Fruit fly (Drosophila melanogaster) whole organism, embryonic: Measurements from ENCODE around the gene CG42512.
A peak's percentile ranks its signal among the peaks of the same experiment; 100 is the strongest.

Source experiments
- Aef1 ChIP-seq: fragments of 200-800 bp; sonication (Bioruptor generic); IDR thresholded peaks from 3 replicates; pipeline ENCODE4 v1.3.6; 2022; ENCODE audit warnings: missing biosample characterization, missing genetic modification characterization
- Antp ChIP-seq: fragments of 200-800 bp; sonication (Bioruptor generic); optimal IDR thresholded peaks from 3 replicates; lab custom pipeline; 2016; ENCODE audit warnings: missing biosample characterization, missing genetic modification characterization
- Atf3 ChIP-seq: fragments of 200-800 bp; sonication (Bioruptor generic); optimal IDR thresholded peaks from 3 replicates; lab custom pipeline; 2016; ENCODE audit warnings: missing biosample characterization, missing genetic modification characterization
- CG10147 ChIP-seq: fragments of 200-800 bp; sonication (Bioruptor generic); optimal IDR thresholded peaks from 2 replicates; lab custom pipeline; 2019; ENCODE audit warnings: missing biosample characterization, mild to moderate bottlenecking, missing genetic modification characterization, moderate library complexity
- CG13287 ChIP-seq: fragments of 200-800 bp; sonication (Bioruptor generic); IDR thresholded peaks from 2 replicates; pipeline ENCODE4 v1.3.6; 2022; ENCODE audit warnings: missing biosample characterization, missing genetic modification characterization; ENCODE audit not compliant: partially characterized antibody
- CG13775 ChIP-seq: fragments of 200-800 bp; sonication (Bioruptor generic); optimal IDR thresholded peaks from 3 replicates; lab custom pipeline; 2017; ENCODE audit warnings: missing biosample characterization, mild to moderate bottlenecking, missing genetic modification characterization
- CG18011 ChIP-seq: fragments of 200-800 bp; sonication (Bioruptor generic); optimal IDR thresholded peaks from 2 replicates; lab custom pipeline; 2017; ENCODE audit warnings: missing biosample characterization, missing genetic modification characterization, mild to moderate bottlenecking, moderate library complexity, missing genotype
- CG18262 ChIP-seq: fragments of 200-800 bp; optimal IDR thresholded peaks from 3 replicates; lab custom pipeline; 2019; ENCODE audit warnings: missing biosample characterization, mild to moderate bottlenecking, missing genetic modification characterization, moderate library complexity
- CG3163 ChIP-seq: fragments of 200-800 bp; sonication (Bioruptor generic); optimal IDR thresholded peaks from 3 replicates; lab custom pipeline; 2016; ENCODE audit warnings: missing biosample characterization, missing genetic modification characterization
- CG5953 ChIP-seq: fragments of 200-800 bp; sonication (Bioruptor generic); IDR thresholded peaks from 2 replicates; pipeline ENCODE4 v1.3.6; 2022; ENCODE audit warnings: missing biosample characterization, missing genetic modification characterization
- CG6683 ChIP-seq: fragments of 200-800 bp; sonication (Bioruptor generic); optimal IDR thresholded peaks from 2 replicates; lab custom pipeline; 2017; ENCODE audit warnings: missing biosample characterization, mild to moderate bottlenecking, missing genetic modification characterization, missing genetic modification reagents
- CG7928 ChIP-seq: fragments of 200-800 bp; sonication (Bioruptor generic); optimal IDR thresholded peaks from 2 replicates; lab custom pipeline; 2017; ENCODE audit warnings: missing biosample characterization, mild to moderate bottlenecking, missing genetic modification characterization
- CG8281 ChIP-seq: fragments of 200-800 bp; sonication (Bioruptor generic); optimal IDR thresholded peaks from 2 replicates; lab custom pipeline; 2018; ENCODE audit warnings: missing biosample characterization, mild to moderate bottlenecking, missing genetic modification characterization, moderate library complexity
- CG9817 ChIP-seq: fragments of 200-800 bp; sonication (Bioruptor generic); optimal IDR thresholded peaks from 2 replicates; lab custom pipeline; 2018; ENCODE audit warnings: missing biosample characterization, mild to moderate bottlenecking, missing genetic modification characterization, moderate library complexity
- CG9932 ChIP-seq: fragments of 200-800 bp; sonication (Bioruptor generic); IDR thresholded peaks from 2 replicates; pipeline ENCODE4 v1.3.6; 2022; ENCODE audit warnings: missing biosample characterization, missing genetic modification characterization
- Deaf1 ChIP-seq: fragments of 200-800 bp; optimal IDR thresholded peaks from 3 replicates; lab custom pipeline; 2019; ENCODE audit warnings: missing biosample characterization, mild to moderate bottlenecking, missing genetic modification characterization, moderate library complexity
- Dfd ChIP-seq, 2 experiments: fragments of >200 bp; optimal IDR thresholded peaks; 2 replicates each; lab custom pipeline; 2017; ENCODE audit warnings: missing biosample characterization in 2 of 2, missing genetic modification characterization in 2 of 2
- Dll ChIP-seq: fragments of 200-800 bp; sonication (Bioruptor generic); IDR thresholded peaks from 4 replicates; pipeline ENCODE4 v1.3.6; 2022; ENCODE audit warnings: missing biosample characterization, missing genetic modification characterization; ENCODE audit not compliant: partially characterized antibody
- Dref ChIP-seq: fragments of 200-800 bp; sonication (Bioruptor generic); IDR thresholded peaks from 2 replicates; pipeline ENCODE4 v1.3.6; 2022; ENCODE audit warnings: missing biosample characterization, missing genetic modification characterization
- Gug ChIP-seq: fragments of 200-800 bp; sonication (Bioruptor generic); IDR thresholded peaks from 4 replicates; pipeline ENCODE4 v1.3.6; 2022; ENCODE audit warnings: missing biosample characterization, missing genetic modification characterization
- HHEX ChIP-seq: fragments of 200-800 bp; sonication (Bioruptor generic); optimal IDR thresholded peaks from 3 replicates; lab custom pipeline; 2017; ENCODE audit warnings: missing biosample characterization, mild to moderate bottlenecking, missing genetic modification characterization, missing genetic modification reagents
- HLHmδ ChIP-seq: fragments of 200-800 bp; sonication (Bioruptor generic); optimal IDR thresholded peaks from 2 replicates; lab custom pipeline; 2018; ENCODE audit warnings: missing biosample characterization, mild to moderate bottlenecking, missing genetic modification characterization, moderate library complexity
- Hand ChIP-seq: fragments of 200-800 bp; sonication (Bioruptor generic); optimal IDR thresholded peaks from 2 replicates; lab custom pipeline; 2017; ENCODE audit warnings: mild to moderate bottlenecking, missing biosample characterization, missing genetic modification reagents, missing genetic modification characterization
- Hey ChIP-seq: fragments of 200-800 bp; sonication (Bioruptor generic); optimal IDR thresholded peaks from 3 replicates; lab custom pipeline; 2018; ENCODE audit warnings: missing biosample characterization, mild to moderate bottlenecking, missing genetic modification characterization
- Lhr ChIP-seq: fragments of 200-800 bp; sonication (Bioruptor generic); optimal IDR thresholded peaks from 3 replicates; lab custom pipeline; 2017; ENCODE audit warnings: mild to moderate bottlenecking, missing biosample characterization, missing genetic modification reagents, missing genetic modification characterization
- NfI ChIP-seq: fragments of 200-800 bp; sonication (Bioruptor generic); optimal IDR thresholded peaks from 3 replicates; lab custom pipeline; 2018; ENCODE audit warnings: missing biosample characterization, mild to moderate bottlenecking, missing genetic modification characterization, moderate library complexity
- Rfx ChIP-seq: fragments of 200-800 bp; sonication (Bioruptor generic); IDR thresholded peaks from 2 replicates; pipeline ENCODE4 v1.3.6; 2022; ENCODE audit warnings: missing biosample characterization, missing genetic modification characterization
- Spps ChIP-seq: fragments of 200-800 bp; sonication (Bioruptor generic); optimal IDR thresholded peaks from 2 replicates; lab custom pipeline; 2018; ENCODE audit warnings: missing biosample characterization, mild to moderate bottlenecking, missing genetic modification characterization
- Sry-δ ChIP-seq: fragments of 200-800 bp; sonication (Bioruptor generic); optimal IDR thresholded peaks from 2 replicates; lab custom pipeline; 2016; ENCODE audit warnings: missing biosample characterization, missing genetic modification characterization
- Tbp ChIP-seq: fragments of >200 bp; optimal IDR thresholded peaks from 2 replicates; lab custom pipeline; 2018; ENCODE audit warnings: missing biosample characterization, missing genetic modification characterization
- btn ChIP-seq: fragments of 200-800 bp; sonication (Bioruptor generic); optimal IDR thresholded peaks from 2 replicates; lab custom pipeline; 2016; ENCODE audit warnings: missing biosample characterization, missing genetic modification characterization
- ci ChIP-seq: fragments of 200-800 bp; sonication (Bioruptor generic); IDR thresholded peaks from 3 replicates; pipeline ENCODE4 v1.3.6; 2022; ENCODE audit warnings: missing biosample characterization, missing genetic modification characterization
- dati ChIP-seq: fragments of 200-800 bp; sonication (Bioruptor generic); IDR thresholded peaks from 2 replicates; pipeline ENCODE4 v1.3.6; 2022; ENCODE audit warnings: missing biosample characterization, missing genetic modification characterization
- esg ChIP-seq: fragments of 200-800 bp; sonication (Bioruptor generic); conservative IDR thresholded peaks from 2 replicates; pipeline ENCODE4 v1.3.6; 2022; ENCODE audit warnings: missing biosample characterization, missing genetic modification characterization
- ewg ChIP-seq: fragments of 200-800 bp; sonication (Bioruptor generic); optimal IDR thresholded peaks from 3 replicates; lab custom pipeline; 2017; ENCODE audit warnings: mild to moderate bottlenecking, missing biosample characterization, missing genetic modification reagents, missing genetic modification characterization
- exex ChIP-seq: fragments of 200-800 bp; sonication (Bioruptor generic); optimal IDR thresholded peaks from 4 replicates; lab custom pipeline; 2018; ENCODE audit warnings: missing biosample characterization, mild to moderate bottlenecking, missing genetic modification characterization, moderate library complexity
- grn ChIP-seq: fragments of 200-800 bp; sonication (Bioruptor generic); optimal IDR thresholded peaks from 3 replicates; lab custom pipeline; 2017; ENCODE audit warnings: missing biosample characterization, missing genetic modification characterization
- gsb-n ChIP-seq: fragments of 200-800 bp; sonication (Bioruptor generic); optimal IDR thresholded peaks from 3 replicates; lab custom pipeline; 2018; ENCODE audit warnings: missing biosample characterization, mild to moderate bottlenecking, missing genetic modification characterization
- hb ChIP-seq: fragments of 200-800 bp; sonication (Bioruptor generic); IDR thresholded peaks from 3 replicates; pipeline ENCODE4 v1.3.6; 2022; ENCODE audit warnings: missing biosample characterization, missing genetic modification characterization; ENCODE audit not compliant: partially characterized antibody
- lbe ChIP-seq: fragments of 200-800 bp; sonication (Bioruptor generic); optimal IDR thresholded peaks from 2 replicates; lab custom pipeline; 2016; ENCODE audit warnings: missing biosample characterization, mild to moderate bottlenecking, missing genetic modification characterization
- repo ChIP-seq: fragments of 200-800 bp; sonication (Bioruptor generic); optimal IDR thresholded peaks from 2 replicates; lab custom pipeline; 2016; ENCODE audit warnings: missing biosample characterization, missing genetic modification characterization
- ro ChIP-seq: fragments of 200-800 bp; sonication (Bioruptor generic); IDR thresholded peaks from 2 replicates; pipeline ENCODE4 v1.3.6; 2022; ENCODE audit warnings: missing biosample characterization, missing genetic modification characterization
- scrt ChIP-seq: fragments of 200-800 bp; sonication (Bioruptor generic); optimal IDR thresholded peaks from 2 replicates; lab custom pipeline; 2018; ENCODE audit warnings: missing biosample characterization, mild to moderate bottlenecking, missing genetic modification characterization, moderate library complexity
- sd ChIP-seq: fragments of 200-800 bp; sonication (Bioruptor generic); optimal IDR thresholded peaks from 3 replicates; lab custom pipeline; 2018; ENCODE audit warnings: missing biosample characterization, mild to moderate bottlenecking, missing genetic modification characterization, moderate library complexity
- so ChIP-seq: fragments of 200-800 bp; sonication (Bioruptor generic); IDR thresholded peaks from 3 replicates; pipeline ENCODE4 v1.3.6; 2022; ENCODE audit warnings: missing biosample characterization, missing genetic modification characterization
- sob ChIP-seq: fragments of 200-800 bp; sonication (Bioruptor generic); IDR thresholded peaks from 2 replicates; pipeline ENCODE4 v1.3.6; 2022; ENCODE audit warnings: missing biosample characterization, missing genetic modification characterization
- ssp ChIP-seq: fragments of 200-800 bp; sonication (Bioruptor generic); IDR thresholded peaks from 2 replicates; pipeline ENCODE4 v1.3.6; 2022; ENCODE audit warnings: missing biosample characterization, missing genetic modification characterization
- stwl ChIP-seq: fragments of 200-800 bp; sonication (Bioruptor generic); optimal IDR thresholded peaks from 3 replicates; lab custom pipeline; 2018; ENCODE audit warnings: missing biosample characterization, mild to moderate bottlenecking, missing genetic modification characterization, moderate library complexity
- tgo ChIP-seq: fragments of 200-800 bp; sonication (Bioruptor generic); IDR thresholded peaks from 3 replicates; pipeline ENCODE4 v1.3.6; 2022; ENCODE audit warnings: missing biosample characterization, missing genetic modification characterization
- usp ChIP-seq: fragments of >200 bp; optimal IDR thresholded peaks from 2 replicates; lab custom pipeline; 2017; ENCODE audit warnings: missing biosample characterization, missing genetic modification characterization
- vfl ChIP-seq: fragments of 200-800 bp; sonication (Bioruptor generic); optimal IDR thresholded peaks from 2 replicates; lab custom pipeline; 2016; ENCODE audit warnings: missing biosample characterization, missing genetic modification characterization

The CG42512 gene

dm6 chrX:16683765-16684164 is 32.6 kb downstream of the CG42512 start, which contains the start of gene Axs (continued):
- TF ChIP-seq Antp (GFP tag; lab: Kevin White, UChicago) = peak; percentile 45
- TF ChIP-seq CG10147 (GFP tag; lab: Kevin White, UChicago) = no peak
- peak; percentile 11 for TF ChIP-seq NfI (GFP tag; lab: Kevin White, UChicago)
- no peak for TF ChIP-seq Spps (tag; lab: Kevin White, UChicago)
- no peak for TF ChIP-seq Hand (GFP tag; lab: Kevin White, UChicago)
- peak in 1 of 2 experiments; percentile 31 for TF ChIP-seq Dfd (GFP tag; optimal IDR thresholded peaks at IDR 0.05; lab: Kevin White, UChicago)
- no peak for TF ChIP-seq HHEX (GFP tag; lab: Kevin White, UChicago)
- TF ChIP-seq scrt (GFP tag; lab: Kevin White, UChicago) = peak; percentile 69
- TF ChIP-seq CG7928 = no peak
- no peak for TF ChIP-seq usp (GFP tag; lab: Kevin White, UChicago)
- TF ChIP-seq ewg (GFP tag; lab: Kevin White, UChicago) = peak; percentile 47
- TF ChIP-seq sd (tag; lab: Kevin White, UChicago) = peak; percentile 18
- no peak for TF ChIP-seq CG3163 (GFP tag; lab: Kevin White, UChicago)
- TF ChIP-seq Gug (GFP tag; lab: Robert Waterston, UW) = no peak
- TF ChIP-seq exex (tag; lab: Kevin White, UChicago) = no peak
- no peak for TF ChIP-seq CG5953
- TF ChIP-seq dati = no peak
- peak; percentile 77 for TF ChIP-seq Lhr (GFP tag; lab: Kevin White, UChicago)
- TF ChIP-seq CG18262 (tag; lab: Kevin White, UChicago) = no peak
- no peak for TF ChIP-seq btn (GFP tag; lab: Kevin White, UChicago)
- TF ChIP-seq Rfx (GFP tag; lab: Robert Waterston, UW) = peak; percentile 54
- peak; percentile 64 for TF ChIP-seq stwl
- no peak for TF ChIP-seq Tbp (GFP tag; lab: Kevin White, UChicago)
- peak; percentile 58 for TF ChIP-seq CG9932 (GFP tag; lab: Robert Waterston, UW)
- TF ChIP-seq Hey = no peak
- peak; percentile 51 for TF ChIP-seq Atf3 (GFP tag; lab: Kevin White, UChicago)
- TF ChIP-seq grn = no peak
- peak; percentile 46 for TF ChIP-seq vfl (GFP tag; lab: Kevin White, UChicago)
- no peak for TF ChIP-seq so (GFP tag; lab: Robert Waterston, UW)
- TF ChIP-seq CG13287 (GFP tag; lab: Robert Waterston, UW) = peak; percentile 77
- no peak for TF ChIP-seq CG13775 (GFP tag; lab: Kevin White, UChicago)
- TF ChIP-seq Deaf1 (tag; lab: Kevin White, UChicago) = no peak
- TF ChIP-seq ro (GFP tag; lab: Robert Waterston, UW) = no peak
- no peak for TF ChIP-seq CG8281 (tag; lab: Kevin White, UChicago)
- TF ChIP-seq gsb-n (tag; lab: Kevin White, UChicago) = peak; percentile 23
- peak; percentile 69 for TF ChIP-seq hb (GFP tag; lab: Robert Waterston, UW)
- TF ChIP-seq HLHmδ = no peak
- no peak for TF ChIP-seq lbe
- peak; percentile 62; the same call in 2 of the 4 replicates for TF ChIP-seq Dll (GFP tag; lab: Robert Waterston, UW)
- TF ChIP-seq Sry-δ (GFP tag; lab: Kevin White, UChicago) = peak; percentile 79
- TF ChIP-seq CG6683 (GFP tag; lab: Kevin White, UChicago) = no peak
- TF ChIP-seq CG18011 (GFP tag; lab: Kevin White, UChicago) = peak; percentile 4
- no peak for TF ChIP-seq tgo
- TF ChIP-seq repo (GFP tag; lab: Kevin White, UChicago) = no peak
- peak; percentile 21; the same call in 1 of the 3 replicates for TF ChIP-seq ci (GFP tag; lab: Robert Waterston, UW)
- no peak for TF ChIP-seq Aef1 (GFP tag; lab: Robert Waterston, UW)
- no peak for TF ChIP-seq esg
- no peak for TF ChIP-seq ssp (GFP tag; lab: Robert Waterston, UW)
- TF ChIP-seq Dref (GFP tag; lab: Robert Waterston, UW) = peak; percentile 88
- peak; percentile 0 for TF ChIP-seq CG9817 (tag; lab: Kevin White, UChicago)
- peak; percentile 43; the same call in 1 of the 2 replicates for TF ChIP-seq sob (GFP tag; lab: Robert Waterston, UW)
